Fruit fly (Drosophila melanogaster) whole organism, embryonic: ENCODE measurements around the gene CG31988.

Experiments used
- CG10147 ChIP-seq: fragments of 200-800 bp; sonication (Bioruptor generic); optimal IDR thresholded peaks from 2 replicates; lab custom pipeline; 2019; ENCODE audit warnings: missing biosample characterization, mild to moderate bottlenecking, missing genetic modification characterization, moderate library complexity
- CG15073 ChIP-seq: fragments of 200-800 bp; sonication (Bioruptor generic); optimal IDR thresholded peaks from 2 replicates; lab custom pipeline; 2016; ENCODE audit warnings: missing biosample characterization, missing genetic modification characterization
- CG2889 ChIP-seq: fragments of 200-800 bp; sonication (Bioruptor generic); IDR thresholded peaks from 3 replicates; pipeline ENCODE4 v1.3.6; 2022; ENCODE audit warnings: missing biosample characterization, missing genetic modification characterization
- MBD-R2 ChIP-seq: fragments of 200-800 bp; sonication (Bioruptor generic); IDR thresholded peaks from 2 replicates; pipeline ENCODE4 v1.3.6; 2022; ENCODE audit warnings: missing biosample characterization, missing genetic modification characterization
- Optix ChIP-seq: fragments of 200-800 bp; sonication (Bioruptor generic); IDR thresholded peaks from 3 replicates; pipeline ENCODE4 v1.3.6; 2022; ENCODE audit warnings: missing biosample characterization, missing genetic modification characterization
- Six4 ChIP-seq: fragments of 200-800 bp; sonication (Bioruptor generic); optimal IDR thresholded peaks from 2 replicates; lab custom pipeline; 2016; ENCODE audit warnings: missing biosample characterization, missing genetic modification characterization
- ab ChIP-seq: fragments of 200-800 bp; sonication (Bioruptor generic); optimal IDR thresholded peaks from 2 replicates; lab custom pipeline; 2016; ENCODE audit warnings: missing biosample characterization, missing genetic modification characterization
- ems ChIP-seq: fragments of 200-800 bp; sonication (Bioruptor generic); optimal IDR thresholded peaks from 3 replicates; lab custom pipeline; 2016; ENCODE audit warnings: missing biosample characterization, missing genetic modification characterization
- grau ChIP-seq: fragments of 200-800 bp; optimal IDR thresholded peaks from 3 replicates; lab custom pipeline; 2019; ENCODE audit warnings: missing biosample characterization, mild to moderate bottlenecking, missing genetic modification characterization, moderate library complexity
- lola ChIP-seq, 3 experiments: fragments of >200 bp in 2 of 3; fragments of 200-800 bp in 1 of 3; sonication (Bioruptor generic) in 1 of 3; optimal IDR thresholded peaks; 2 replicates each; lab custom pipeline; 2017 to 2019; ENCODE audit warnings: missing biosample characterization in 3 of 3, missing genetic modification characterization in 3 of 3, mild to moderate bottlenecking in 1 of 3, moderate library complexity in 1 of 3
- mirr ChIP-seq: fragments of 200-800 bp; sonication (Bioruptor generic); optimal IDR thresholded peaks from 3 replicates; lab custom pipeline; 2018; ENCODE audit warnings: missing biosample characterization, mild to moderate bottlenecking, missing genetic modification characterization
- nmo ChIP-seq: fragments of 200-800 bp; sonication (Bioruptor generic); optimal IDR thresholded peaks from 2 replicates; lab custom pipeline; 2018; ENCODE audit warnings: missing biosample characterization, mild to moderate bottlenecking, missing genetic modification characterization, moderate library complexity
- onecut ChIP-seq: fragments of 200-800 bp; sonication (Bioruptor generic); IDR thresholded peaks from 2 replicates; pipeline ENCODE4 v1.3.6; 2022; ENCODE audit warnings: missing biosample characterization, missing genetic modification characterization

- TF ChIP-seq nmo (GFP tag; lab: Kevin White, UChicago), result no peak
- TF ChIP-seq ems (GFP tag; lab: Kevin White, UChicago), result no peak
- no peak for TF ChIP-seq CG15073
- no peak for TF ChIP-seq CG10147 (GFP tag; lab: Kevin White, UChicago)
- TF ChIP-seq Optix (GFP tag; lab: Robert Waterston, UW), result no peak
- TF ChIP-seq MBD-R2 (GFP tag; lab: Robert Waterston, UW), result no peak
- no peak for TF ChIP-seq lola (GFP tag; optimal IDR thresholded peaks at IDR 0.05; lab: Kevin White, UChicago)
- no peak for TF ChIP-seq ab (GFP tag; lab: Kevin White, UChicago)
- no peak for TF ChIP-seq CG2889
- no peak for TF ChIP-seq mirr
- TF ChIP-seq grau (tag; lab: Kevin White, UChicago), result no peak
- no peak for TF ChIP-seq onecut (GFP tag; lab: Robert Waterston, UW)
- TF ChIP-seq Six4 (GFP tag; lab: Kevin White, UChicago), result no peak
Observed at dm6 chr2L:21178436-21179216, 24.0 kb downstream of the CG31988 start.
